Worm (Caenorhabditis elegans) whole organism, L1 larva: ENCODE measurements around the gene R10E11.5.
A peak's percentile ranks its signal among the peaks of the same experiment; 100 is the strongest.

Source experiments
- C04F5.9 ChIP-seq: sonication (generic microtip); optimal IDR thresholded peaks from 2 replicates; lab custom pipeline; 2016; ENCODE audit warnings: missing genetic modification characterization, missing compliant biosample characterization
- C16A3.4 ChIP-seq: fragments of 150-350 bp; optimal IDR thresholded peaks from 2 replicates; lab custom pipeline; 2014; ENCODE audit warnings: missing biosample characterization, missing genetic modification characterization
- C34B4.2 ChIP-seq: sonication (generic microtip); optimal IDR thresholded peaks from 2 replicates; lab custom pipeline; 2017; ENCODE audit warnings: mild to moderate bottlenecking, missing genetic modification characterization, missing compliant biosample characterization
- ama-1 ChIP-seq: fragments of 150-350 bp; optimal IDR thresholded peaks from 2 replicates; lab custom pipeline; 2014
- blmp-1 ChIP-seq: fragments of 150-350 bp; optimal IDR thresholded peaks from 2 replicates; lab custom pipeline; 2014; ENCODE audit warnings: missing biosample characterization, missing genetic modification characterization
- ceh-82 ChIP-seq, 3 experiments: fragments of 150-350 bp in 1 of 3; sonication (generic microtip) in 2 of 3; optimal IDR thresholded peaks; 2 replicates each; lab custom pipeline; 2014 to 2017; ENCODE audit warnings: missing biosample characterization in 3 of 3, missing genetic modification characterization in 3 of 3
- ceh-90 ChIP-seq: sonication (generic microtip); optimal IDR thresholded peaks from 2 replicates; lab custom pipeline; 2016; ENCODE audit warnings: missing genetic modification characterization, missing compliant biosample characterization
- dpl-1 ChIP-seq, 3 experiments: fragments of 150-350 bp in 2 of 3; sonication (generic microtip) in 1 of 3; optimal IDR thresholded peaks; 2 replicates each; lab custom pipeline; 2014 to 2017; ENCODE audit warnings: missing biosample characterization in 3 of 3, missing genetic modification characterization in 3 of 3, missing genetic modification reagents in 3 of 3
- dsc-1 ChIP-seq: sonication (generic microtip); optimal IDR thresholded peaks from 2 replicates; lab custom pipeline; 2016; ENCODE audit warnings: mild to moderate bottlenecking, missing genetic modification characterization, missing compliant biosample characterization
- efl-1 ChIP-seq, 4 experiments: fragments of 150-350 bp; optimal IDR thresholded peaks in 3 of 4; peaks in 1 of 4; 1 replicate in 1 of 4; 2 replicates in 3 of 4; lab custom pipeline; 2014; ENCODE audit warnings: missing biosample characterization in 2 of 4, missing genetic modification characterization in 2 of 4, missing genetic modification reagents in 2 of 4
- ets-5 ChIP-seq: fragments of 200-800 bp; sonication (Bioruptor generic); IDR thresholded peaks from 2 replicates; pipeline ENCODE4 v1.3.6; 2022; ENCODE audit warnings: missing genetic modification characterization, missing compliant biosample characterization
- fkh-10 ChIP-seq: sonication (generic microtip); optimal IDR thresholded peaks from 2 replicates; lab custom pipeline; 2017; ENCODE audit warnings: missing biosample characterization, missing genetic modification reagents, missing genetic modification characterization
- fos-1 ChIP-seq: fragments of 150-350 bp; optimal IDR thresholded peaks from 2 replicates; lab custom pipeline; 2014; ENCODE audit warnings: missing biosample characterization, missing genetic modification characterization
- grh-1 ChIP-seq: fragments of 200-800 bp; sonication (Bioruptor generic); IDR thresholded peaks from 2 replicates; pipeline ENCODE4 v1.3.6; 2022; ENCODE audit warnings: missing genetic modification reagents, missing genetic modification characterization, missing compliant biosample characterization
- hpl-2 ChIP-seq: fragments of 150-350 bp; optimal IDR thresholded peaks from 2 replicates; lab custom pipeline; 2014; ENCODE audit warnings: missing biosample characterization, missing genetic modification reagents, missing genetic modification characterization
- irx-1 ChIP-seq: sonication (generic microtip); optimal IDR thresholded peaks from 2 replicates; lab custom pipeline; 2016; ENCODE audit warnings: missing genetic modification characterization, missing compliant biosample characterization
- jun-1 ChIP-seq: fragments of 150-350 bp; optimal IDR thresholded peaks from 2 replicates; lab custom pipeline; 2014; ENCODE audit warnings: missing biosample characterization, missing genetic modification reagents, missing genetic modification characterization
- lin-13 ChIP-seq: fragments of 150-350 bp; optimal IDR thresholded peaks from 2 replicates; lab custom pipeline; 2014; ENCODE audit warnings: missing biosample characterization, missing genetic modification reagents, missing genetic modification characterization
- lin-14 ChIP-seq: fragments of 200-800 bp; sonication (Bioruptor generic); optimal IDR thresholded peaks from 2 replicates; lab custom pipeline; 2018; ENCODE audit warnings: mild to moderate bottlenecking, missing genetic modification characterization, moderate library complexity, missing compliant biosample characterization
- lin-35 ChIP-seq, 2 experiments: fragments of 150-350 bp; optimal IDR thresholded peaks; 2 replicates each; lab custom pipeline; 2014; ENCODE audit warnings: missing biosample characterization in 2 of 2, missing genetic modification characterization in 2 of 2, missing genetic modification reagents in 2 of 2
- lin-39 ChIP-seq: fragments of 150-350 bp; optimal IDR thresholded peaks from 2 replicates; lab custom pipeline; 2014; ENCODE audit warnings: missing biosample characterization, missing genetic modification reagents, missing genetic modification characterization
- lir-3 ChIP-seq: sonication (generic microtip); optimal IDR thresholded peaks from 2 replicates; lab custom pipeline; 2016; ENCODE audit warnings: mild to moderate bottlenecking, missing genetic modification characterization, moderate library complexity, missing compliant biosample characterization; ENCODE audit not compliant: poor library complexity
- lsy-2 ChIP-seq, 2 experiments: fragments of 150-350 bp; optimal IDR thresholded peaks; 2 replicates each; lab custom pipeline; 2014; ENCODE audit warnings: missing biosample characterization in 2 of 2, missing genetic modification characterization in 2 of 2
- nhr-12 ChIP-seq: sonication (generic microtip); optimal IDR thresholded peaks from 2 replicates; lab custom pipeline; 2017; ENCODE audit warnings: missing biosample characterization, missing genetic modification characterization
- nhr-19 ChIP-seq: fragments of 200-800 bp; sonication (Bioruptor generic); conservative IDR thresholded peaks from 2 replicates; pipeline ENCODE4 v1.3.6; 2022; ENCODE audit warnings: missing genetic modification characterization, missing compliant biosample characterization
- nhr-237 ChIP-seq: fragments of 150-350 bp; optimal IDR thresholded peaks from 2 replicates; lab custom pipeline; 2014; ENCODE audit warnings: missing biosample characterization, missing genetic modification characterization
- nhr-71 ChIP-seq: sonication (generic microtip); optimal IDR thresholded peaks from 2 replicates; lab custom pipeline; 2016; ENCODE audit warnings: mild to moderate bottlenecking, missing genetic modification characterization, moderate library complexity, missing compliant biosample characterization
- pqm-1 ChIP-seq: sonication (generic microtip); optimal IDR thresholded peaks from 3 replicates; lab custom pipeline; 2017; ENCODE audit warnings: missing biosample characterization, missing genetic modification characterization
- rnt-1 ChIP-seq: sonication (generic microtip); optimal IDR thresholded peaks from 2 replicates; lab custom pipeline; 2016; ENCODE audit warnings: mild to moderate bottlenecking, missing genetic modification characterization, moderate library complexity, missing compliant biosample characterization
- skn-1 ChIP-seq: fragments of 150-350 bp; optimal IDR thresholded peaks from 2 replicates; lab custom pipeline; 2014; ENCODE audit warnings: missing biosample characterization, missing genetic modification characterization
- snu-23 ChIP-seq: sonication (generic microtip); optimal IDR thresholded peaks from 2 replicates; lab custom pipeline; 2016; ENCODE audit warnings: missing genetic modification characterization, missing compliant biosample characterization
- sox-4 ChIP-seq: sonication (generic microtip); optimal IDR thresholded peaks from 2 replicates; lab custom pipeline; 2016; ENCODE audit warnings: missing genetic modification characterization, missing compliant biosample characterization
- sptf-1 ChIP-seq: fragments of 150-350 bp; optimal IDR thresholded peaks from 2 replicates; lab custom pipeline; 2014; ENCODE audit warnings: missing biosample characterization, missing genetic modification characterization
- sup-37 ChIP-seq: fragments of 200-800 bp; sonication (Bioruptor generic); optimal IDR thresholded peaks from 2 replicates; lab custom pipeline; 2018; ENCODE audit warnings: mild to moderate bottlenecking, missing genetic modification characterization, missing compliant biosample characterization
- tbx-2 ChIP-seq: sonication (generic microtip); optimal IDR thresholded peaks from 2 replicates; lab custom pipeline; 2016; ENCODE audit warnings: missing genetic modification characterization, missing compliant biosample characterization
- unc-86 ChIP-seq: sonication (generic microtip); optimal IDR thresholded peaks from 2 replicates; lab custom pipeline; 2016; ENCODE audit warnings: missing genetic modification characterization, missing compliant biosample characterization

Gene R10E11.5

ce11 chrIII:9780254-9780653 lies 9.2 kb downstream of the R10E11.5 start, which contains the start of gene sqv-3:
Gene sqv-3, minus strand, starts transcription at chrIII:9780354.
- TF ChIP-seq skn-1 (tag; lab: Kevin White, UChicago) (no peak), ceh-90 (tag; lab: Kevin White, UChicago) (no peak), lin-39 (no peak), efl-1 (optimal IDR thresholded peaks at IDR 0.05; lab: Kevin White, UChicago) (no peak), efl-1 (GFP tag; optimal IDR thresholded peaks at IDR 0.05 in 1 of 2; lab: Kevin White, UChicago) (peak in 1 of 2 experiments; percentile 74), dsc-1 (tag; lab: Kevin White, UChicago) (peak; percentile 39), ets-5 (no peak), lsy-2 (tag; optimal IDR thresholded peaks at IDR 0.05; lab: Kevin White, UChicago) (no peak), fos-1 (tag; lab: Kevin White, UChicago) (no peak), sptf-1 (tag; lab: Kevin White, UChicago) (no peak), nhr-19 (no peak)

ce11 chrIII:9779080-9779479 lies 10.4 kb downstream of the R10E11.5 start:
- TF ChIP-seq ama-1 (lab: Kevin White, UChicago) (no peak), blmp-1 (no peak), C04F5.9 (tag; lab: Kevin White, UChicago) (no peak), lin-13 (GFP tag; lab: Kevin White, UChicago) (no peak), tbx-2 (tag; lab: Kevin White, UChicago) (no peak), snu-23 (GFP tag; lab: Kevin White, UChicago) (no peak), dpl-1 (GFP tag; optimal IDR thresholded peaks at IDR 0.05; lab: Kevin White, UChicago) (no peak), fkh-10 (no peak), sox-4 (tag; lab: Kevin White, UChicago) (no peak)

ce11 chrIII:9776323-9776722 lies 13.1 kb downstream of the R10E11.5 start, which contains the start of gene usp-46:
Gene usp-46, plus strand, starts transcription at chrIII:9776623.
- TF ChIP-seq lin-14 (GFP tag; lab: Kevin White, UChicago) (peak; percentile 53), snu-23 (GFP tag; lab: Kevin White, UChicago) (peak; percentile 13), lin-13 (GFP tag; lab: Kevin White, UChicago) (no peak), ceh-82 (tag; optimal IDR thresholded peaks at IDR 0.05; lab: Kevin White, UChicago) (peak in 1 of 3 experiments; percentile 30), nhr-12 (tag; lab: Kevin White, UChicago) (no peak), lsy-2 (tag; optimal IDR thresholded peaks at IDR 0.05; lab: Kevin White, UChicago) (peak in 1 of 2 experiments; percentile 16), efl-1 (optimal IDR thresholded peaks at IDR 0.05; lab: Kevin White, UChicago) (peak in 1 of 2 experiments; percentile 5), efl-1 (GFP tag; optimal IDR thresholded peaks at IDR 0.05 in 1 of 2; lab: Kevin White, UChicago) (no peak), fkh-10 (no peak), sup-37 (GFP tag; lab: Kevin White, UChicago) (no peak)

- peak; percentile 10 for TF ChIP-seq nhr-71 (tag; lab: Kevin White, UChicago)
- peak in 1 of 2 experiments; percentile 81 for TF ChIP-seq efl-1 (optimal IDR thresholded peaks at IDR 0.05; lab: Kevin White, UChicago)
- TF ChIP-seq efl-1 (GFP tag; optimal IDR thresholded peaks at IDR 0.05 in 1 of 2; lab: Kevin White, UChicago) = peak; percentile 73 to 98
- no peak for TF ChIP-seq C34B4.2
- TF ChIP-seq lin-35 (GFP tag; optimal IDR thresholded peaks at IDR 0.05; lab: Kevin White, UChicago) = peak; percentile 59 to 90
- no peak for TF ChIP-seq irx-1 (tag; lab: Kevin White, UChicago)
- TF ChIP-seq C16A3.4 (tag; lab: Kevin White, UChicago) = no peak
- TF ChIP-seq dpl-1 (GFP tag; optimal IDR thresholded peaks at IDR 0.05; lab: Kevin White, UChicago) = peak; percentile 53 to 78 (median 66)
- no peak for TF ChIP-seq nhr-237 (tag; lab: Kevin White, UChicago)
- TF ChIP-seq C04F5.9 (tag; lab: Kevin White, UChicago) = no peak
- no peak for TF ChIP-seq jun-1 (tag; lab: Kevin White, UChicago)
- peak; percentile 5 for TF ChIP-seq lir-3 (tag; lab: Kevin White, UChicago)
- no peak for TF ChIP-seq pqm-1 (tag; lab: Kevin White, UChicago)
- no peak for TF ChIP-seq hpl-2
- no peak for TF ChIP-seq unc-86
- no peak for TF ChIP-seq grh-1 (GFP tag; lab: Robert Waterston, UW)
- TF ChIP-seq lsy-2 (tag; optimal IDR thresholded peaks at IDR 0.05; lab: Kevin White, UChicago) = peak in 1 of 2 experiments; percentile 27
- peak; percentile 9 for TF ChIP-seq rnt-1 (tag; lab: Kevin White, UChicago)
These were observed 13.5 kb downstream of the R10E11.5 start for ce11 chrIII:9775916-9776315.
